Fruit fly (Drosophila melanogaster) whole organism, wandering third instar larva: ENCODE data around the gene CG31960.
A peak's percentile ranks its signal among the peaks of the same experiment; 100 is the strongest.

ENCODE experiments used
- Abd-B ChIP-seq: fragments of >200 bp; optimal IDR thresholded peaks from 2 replicates; lab custom pipeline; 2017; ENCODE audit warnings: missing biosample characterization, missing genetic modification characterization
- CG32264 ChIP-seq: fragments of 200-800 bp; sonication (Bioruptor generic); optimal IDR thresholded peaks from 2 replicates; lab custom pipeline; 2016; ENCODE audit warnings: missing biosample characterization, missing genetic modification characterization
- CG9705 ChIP-seq: fragments of 200-800 bp; sonication (Bioruptor generic); optimal IDR thresholded peaks from 2 replicates; lab custom pipeline; 2018; ENCODE audit warnings: missing biosample characterization, mild to moderate bottlenecking, missing genetic modification characterization
- CrebA ChIP-seq: fragments of 200-800 bp; sonication (Bioruptor generic); optimal IDR thresholded peaks from 2 replicates; lab custom pipeline; 2016; ENCODE audit warnings: missing biosample characterization, mild to moderate bottlenecking, missing genetic modification characterization, borderline replicate concordance
- Dfd ChIP-seq: fragments of >200 bp; optimal IDR thresholded peaks from 2 replicates; lab custom pipeline; 2017; ENCODE audit warnings: missing biosample characterization, missing genetic modification characterization
- Dif ChIP-seq: fragments of 200-275, 200-300 bp; sonication (Bioruptor generic); optimal IDR thresholded peaks from 2 replicates; lab custom pipeline; 2018; ENCODE audit warnings: missing biosample characterization, missing genetic modification characterization; ENCODE audit not compliant: partially characterized antibody
- GATAd ChIP-seq: sonication (Bioruptor generic); optimal IDR thresholded peaks from 2 replicates; lab custom pipeline; 2016; ENCODE audit warnings: missing biosample characterization, missing genetic modification characterization
- HLH106 ChIP-seq: fragments of 200-800 bp; optimal IDR thresholded peaks from 3 replicates; lab custom pipeline; 2019; ENCODE audit warnings: missing biosample characterization, mild to moderate bottlenecking, missing genetic modification characterization, moderate library complexity
- Hnf4 ChIP-seq: fragments of 200-800 bp; sonication (Bioruptor generic); optimal IDR thresholded peaks from 2 replicates; lab custom pipeline; 2016; ENCODE audit warnings: missing biosample characterization, mild to moderate bottlenecking, missing genetic modification characterization
- Hr78 ChIP-seq: fragments of >200 bp; optimal IDR thresholded peaks from 2 replicates; lab custom pipeline; 2017; ENCODE audit warnings: missing biosample characterization, missing genetic modification characterization
- Hr83 ChIP-seq: fragments of 200-300 bp; sonication (Bioruptor generic); optimal IDR thresholded peaks from 2 replicates; lab custom pipeline; 2016; ENCODE audit warnings: missing biosample characterization, mild to moderate bottlenecking, missing genetic modification characterization, moderate library complexity; ENCODE audit not compliant: poor library complexity, severe bottlenecking
- Jra ChIP-seq: sonication (Bioruptor generic); optimal IDR thresholded peaks from 2 replicates; lab custom pipeline; 2016; ENCODE audit warnings: missing biosample characterization, missing genetic modification characterization
- Mio ChIP-seq: sonication (Bioruptor generic); optimal IDR thresholded peaks from 2 replicates; lab custom pipeline; 2016; ENCODE audit warnings: missing biosample characterization, missing genetic modification characterization
- Myc ChIP-seq: fragments of >200 bp; optimal IDR thresholded peaks from 2 replicates; lab custom pipeline; 2017
- N ChIP-seq: fragments of >200 bp; optimal IDR thresholded peaks from 2 replicates; lab custom pipeline; 2018; ENCODE audit warnings: missing biosample characterization, missing external identifiers, missing genetic modification characterization
- OdsH ChIP-seq: fragments of 200-800 bp; sonication (Bioruptor generic); optimal IDR thresholded peaks from 2 replicates; lab custom pipeline; 2016; ENCODE audit warnings: missing biosample characterization, mild to moderate bottlenecking, missing genetic modification characterization
- Rel ChIP-seq, 2 experiments: fragments of 200-800 bp; sonication (Bioruptor generic) in 1 of 2; optimal IDR thresholded peaks; 2 replicates in 1 of 2; 3 replicates in 1 of 2; lab custom pipeline; 2016 to 2019; ENCODE audit warnings: mild to moderate bottlenecking in 2 of 2, missing biosample characterization in 2 of 2, missing genetic modification characterization in 2 of 2, moderate library complexity in 1 of 2
- Sp1 ChIP-seq: fragments of 200-800 bp; sonication (Bioruptor generic); optimal IDR thresholded peaks from 3 replicates; lab custom pipeline; 2019; ENCODE audit warnings: missing biosample characterization, mild to moderate bottlenecking, missing genetic modification characterization, moderate library complexity
- Vsx2 ChIP-seq: fragments of 200-300, 225-300 bp; sonication (Bioruptor generic); optimal IDR thresholded peaks from 2 replicates; lab custom pipeline; 2018; ENCODE audit warnings: missing biosample characterization, missing genetic modification characterization; ENCODE audit not compliant: partially characterized antibody
- br ChIP-seq: fragments of 200-800 bp; sonication (Bioruptor generic); optimal IDR thresholded peaks from 2 replicates; lab custom pipeline; 2016; ENCODE audit warnings: missing biosample characterization, missing genetic modification characterization
- brk ChIP-seq: fragments of 200-800 bp; sonication (Bioruptor generic); optimal IDR thresholded peaks from 2 replicates; lab custom pipeline; 2016; ENCODE audit warnings: missing biosample characterization, mild to moderate bottlenecking, missing genetic modification characterization
- dl ChIP-seq, 2 experiments: fragments of 175-275, 200-275 bp in 1 of 2; fragments of 200-275 bp in 1 of 2; sonication (Bioruptor generic); optimal IDR thresholded peaks; lab custom pipeline; 2018; ENCODE audit warnings: mild to moderate bottlenecking in 2 of 2, missing biosample characterization in 2 of 2, missing genetic modification characterization in 2 of 2, moderate library complexity in 2 of 2; ENCODE audit not compliant: partially characterized antibody in 2 of 2, insufficient read depth in 1 of 2
- dmrt93B ChIP-seq: fragments of 200-800 bp; sonication (Bioruptor generic); optimal IDR thresholded peaks from 2 replicates; lab custom pipeline; 2018; ENCODE audit warnings: missing biosample characterization, mild to moderate bottlenecking, missing genetic modification characterization
- dsf ChIP-seq: sonication (Bioruptor generic); optimal IDR thresholded peaks from 2 replicates; lab custom pipeline; 2016; ENCODE audit warnings: missing biosample characterization, missing genetic modification characterization, borderline replicate concordance
- ey ChIP-seq: fragments of 200-800 bp; sonication (Bioruptor generic); optimal IDR thresholded peaks from 2 replicates; lab custom pipeline; 2016; ENCODE audit warnings: missing biosample characterization, missing genetic modification characterization
- foxo ChIP-seq, 2 experiments: fragments of 200-800 bp; sonication (Bioruptor generic); optimal IDR thresholded peaks; 2 replicates in 1 of 2; 3 replicates in 1 of 2; lab custom pipeline; 2016 to 2017; ENCODE audit warnings: missing biosample characterization in 2 of 2, missing genetic modification characterization in 2 of 2
- fru ChIP-seq: fragments of 200-800 bp; sonication (Bioruptor generic); optimal IDR thresholded peaks from 3 replicates; lab custom pipeline; 2016; ENCODE audit warnings: missing biosample characterization, mild to moderate bottlenecking, missing genetic modification characterization
- h ChIP-seq: fragments of 200-800 bp; sonication (Bioruptor generic); optimal IDR thresholded peaks from 3 replicates; lab custom pipeline; 2016; ENCODE audit warnings: missing biosample characterization, mild to moderate bottlenecking, missing genetic modification characterization
- jim ChIP-seq: fragments of 175-275, 200-325 bp; sonication (Bioruptor generic); optimal IDR thresholded peaks from 2 replicates; lab custom pipeline; 2016; ENCODE audit warnings: missing biosample characterization, mild to moderate bottlenecking, missing genetic modification characterization
- lola ChIP-seq: fragments of >200 bp; optimal IDR thresholded peaks from 2 replicates; lab custom pipeline; 2017; ENCODE audit warnings: missing biosample characterization, missing genetic modification characterization
- pan ChIP-seq: fragments of >200 bp; optimal IDR thresholded peaks from 2 replicates; lab custom pipeline; 2017
- psq ChIP-seq: fragments of 200-800 bp; sonication (Bioruptor generic); optimal IDR thresholded peaks from 3 replicates; lab custom pipeline; 2017; ENCODE audit warnings: missing biosample characterization, mild to moderate bottlenecking, missing genetic modification characterization, moderate library complexity
- rgr ChIP-seq: fragments of 200-800 bp; sonication (Bioruptor generic); optimal IDR thresholded peaks from 3 replicates; lab custom pipeline; 2016; ENCODE audit warnings: missing biosample characterization, mild to moderate bottlenecking, missing genetic modification characterization
- sage ChIP-seq: fragments of 200-800 bp; sonication (Bioruptor generic); optimal IDR thresholded peaks from 2 replicates; lab custom pipeline; 2016; ENCODE audit warnings: missing biosample characterization, mild to moderate bottlenecking, missing genetic modification characterization
- sv ChIP-seq: fragments of 200-800 bp; sonication (Bioruptor generic); optimal IDR thresholded peaks from 3 replicates; lab custom pipeline; 2016; ENCODE audit warnings: missing biosample characterization, missing genetic modification characterization
- tai ChIP-seq: sonication (Bioruptor generic); optimal IDR thresholded peaks from 2 replicates; lab custom pipeline; 2016; ENCODE audit warnings: missing biosample characterization, missing genetic modification characterization
- usp ChIP-seq: fragments of >200 bp; optimal IDR thresholded peaks from 2 replicates; lab custom pipeline; 2017; ENCODE audit warnings: missing biosample characterization, missing genetic modification characterization
- woc ChIP-seq: sonication (Bioruptor generic); optimal IDR thresholded peaks from 2 replicates; lab custom pipeline; 2016; ENCODE audit warnings: missing biosample characterization, mild to moderate bottlenecking, missing genetic modification characterization

CG31960 gene

dm6 chr2L:3803466-3804143 is 18.9 kb downstream of the CG31960 start, which contains the start of gene Reph:
Gene Reph, plus strand, starts transcription at chr2L:3803545.
- TF ChIP-seq Dif (GFP tag; lab: Kevin White, UChicago): peak; percentile 90
- TF ChIP-seq Vsx2 (GFP tag; lab: Kevin White, UChicago): peak; percentile 35
- no peak for TF ChIP-seq dsf (GFP tag; lab: Kevin White, UChicago)
- peak; percentile 10 for TF ChIP-seq CG9705 (GFP tag; lab: Kevin White, UChicago)
- no peak for TF ChIP-seq CG32264 (GFP tag; lab: Kevin White, UChicago)
- TF ChIP-seq foxo (GFP tag; optimal IDR thresholded peaks at IDR 0.05; lab: Kevin White, UChicago): peak in 1 of 2 experiments; percentile 17
- TF ChIP-seq Hr78: no peak
- TF ChIP-seq Mio (GFP tag; lab: Kevin White, UChicago): no peak
- no peak for TF ChIP-seq dmrt93B (GFP tag; lab: Kevin White, UChicago)
- TF ChIP-seq rgr (GFP tag; lab: Kevin White, UChicago): peak; percentile 67
- peak; percentile 1 for TF ChIP-seq h (GFP tag; lab: Kevin White, UChicago)
- no peak for TF ChIP-seq usp (GFP tag; lab: Kevin White, UChicago)
- peak; percentile 51 for TF ChIP-seq psq (GFP tag; lab: Kevin White, UChicago)
- no peak for TF ChIP-seq lola (GFP tag; lab: Kevin White, UChicago)
- peak; percentile 52 for TF ChIP-seq fru
- TF ChIP-seq Rel (GFP tag; optimal IDR thresholded peaks at IDR 0.05; lab: Kevin White, UChicago): no peak
- no peak for TF ChIP-seq Rel (tag; optimal IDR thresholded peaks at IDR 0.05; lab: Kevin White, UChicago)
- no peak for TF ChIP-seq ey (GFP tag; lab: Kevin White, UChicago)
- no peak for TF ChIP-seq Sp1
- peak; percentile 60 to 75 for TF ChIP-seq dl (GFP tag; optimal IDR thresholded peaks at IDR 0.05; lab: Kevin White, UChicago; ENCODE audit: insufficient read depth in 1 of 2, partially characterized antibody in 2 of 2)
- TF ChIP-seq Jra (GFP tag; lab: Kevin White, UChicago): no peak
- peak; percentile 69 for TF ChIP-seq N (GFP tag; lab: Kevin White, UChicago)
- TF ChIP-seq tai (GFP tag; lab: Kevin White, UChicago): no peak
- TF ChIP-seq br (GFP tag; lab: Kevin White, UChicago): peak; percentile 31
- no peak for TF ChIP-seq CrebA
- no peak for TF ChIP-seq pan (lab: Kevin White, UChicago)
- no peak for TF ChIP-seq woc (GFP tag; lab: Kevin White, UChicago)
- no peak for TF ChIP-seq Myc (lab: Kevin White, UChicago)
- no peak for TF ChIP-seq OdsH (GFP tag; lab: Kevin White, UChicago)
- no peak for TF ChIP-seq Abd-B (GFP tag; lab: Kevin White, UChicago)
- no peak for TF ChIP-seq GATAd (GFP tag; lab: Kevin White, UChicago)
- no peak for TF ChIP-seq jim (GFP tag; lab: Kevin White, UChicago)
- TF ChIP-seq Hnf4 (GFP tag; lab: Kevin White, UChicago): peak; percentile 29
- TF ChIP-seq brk: peak; percentile 2
- peak; percentile 21 for TF ChIP-seq HLH106 (tag; lab: Kevin White, UChicago)
- TF ChIP-seq sage (GFP tag; lab: Kevin White, UChicago): no peak
- no peak for TF ChIP-seq Dfd (GFP tag; lab: Kevin White, UChicago)
- TF ChIP-seq sv (GFP tag; lab: Kevin White, UChicago): no peak
- peak; percentile 85 for TF ChIP-seq Hr83 (GFP tag; lab: Kevin White, UChicago)

- no peak for TF ChIP-seq Jra (GFP tag; lab: Kevin White, UChicago)
- no peak for TF ChIP-seq Vsx2 (GFP tag; lab: Kevin White, UChicago)
- TF ChIP-seq Hnf4 (GFP tag; lab: Kevin White, UChicago): peak; percentile 55
- TF ChIP-seq fru: peak; percentile 91
- no peak for TF ChIP-seq Hr83 (GFP tag; lab: Kevin White, UChicago)
- peak; percentile 33 for TF ChIP-seq tai (GFP tag; lab: Kevin White, UChicago)
- TF ChIP-seq CG32264 (GFP tag; lab: Kevin White, UChicago): peak; percentile 73
- peak; percentile 83 for TF ChIP-seq Sp1
- TF ChIP-seq dmrt93B (GFP tag; lab: Kevin White, UChicago): peak; percentile 70
- no peak for TF ChIP-seq Abd-B (GFP tag; lab: Kevin White, UChicago)
- TF ChIP-seq OdsH (GFP tag; lab: Kevin White, UChicago): peak; percentile 66
- no peak for TF ChIP-seq jim (GFP tag; lab: Kevin White, UChicago)
- TF ChIP-seq Dif (GFP tag; lab: Kevin White, UChicago): no peak
- peak; percentile 44 for TF ChIP-seq woc (GFP tag; lab: Kevin White, UChicago)
- TF ChIP-seq brk: no peak
- TF ChIP-seq foxo (GFP tag; optimal IDR thresholded peaks at IDR 0.05; lab: Kevin White, UChicago): peak; percentile 61 to 83
- TF ChIP-seq CG9705 (GFP tag; lab: Kevin White, UChicago): peak; percentile 74
- TF ChIP-seq Hr78: no peak
- TF ChIP-seq usp (GFP tag; lab: Kevin White, UChicago): no peak
- TF ChIP-seq Dfd (GFP tag; lab: Kevin White, UChicago): no peak
- no peak for TF ChIP-seq GATAd (GFP tag; lab: Kevin White, UChicago)
- no peak for TF ChIP-seq Myc (lab: Kevin White, UChicago)
- TF ChIP-seq dsf (GFP tag; lab: Kevin White, UChicago): no peak
- peak; percentile 93 for TF ChIP-seq sv (GFP tag; lab: Kevin White, UChicago)
- no peak for TF ChIP-seq Mio (GFP tag; lab: Kevin White, UChicago)
- TF ChIP-seq rgr (GFP tag; lab: Kevin White, UChicago): peak; percentile 79
- TF ChIP-seq sage (GFP tag; lab: Kevin White, UChicago): peak; percentile 61
- TF ChIP-seq ey (GFP tag; lab: Kevin White, UChicago): peak; percentile 83
- peak; percentile 25 for TF ChIP-seq CrebA
- TF ChIP-seq br (GFP tag; lab: Kevin White, UChicago): peak; percentile 81
- TF ChIP-seq psq (GFP tag; lab: Kevin White, UChicago): peak; percentile 67
- TF ChIP-seq pan (lab: Kevin White, UChicago): no peak
- TF ChIP-seq dl (GFP tag; optimal IDR thresholded peaks at IDR 0.05; lab: Kevin White, UChicago; ENCODE audit: insufficient read depth in 1 of 2, partially characterized antibody in 2 of 2): no peak
- TF ChIP-seq lola (GFP tag; lab: Kevin White, UChicago): no peak
- TF ChIP-seq HLH106 (tag; lab: Kevin White, UChicago): peak; percentile 88
- TF ChIP-seq h (GFP tag; lab: Kevin White, UChicago): peak; percentile 90
These were observed 20.0 kb downstream of the CG31960 start for dm6 chr2L:3804641-3805273.
